Worm (Caenorhabditis elegans) whole organism, L2 larva: ENCODE measurements around the gene C08F11.10.

Source experiments
- C34F6.9 ChIP-seq: fragments of 150-350 bp; optimal IDR thresholded peaks from 2 replicates; lab custom pipeline; 2014; ENCODE audit warnings: missing biosample characterization, missing genetic modification characterization
- R02D3.7 ChIP-seq: fragments of 150-350 bp; optimal IDR thresholded peaks from 2 replicates; lab custom pipeline; 2014; ENCODE audit warnings: missing biosample characterization, missing genetic modification characterization
- ama-1 ChIP-seq: fragments of 150-350 bp; optimal IDR thresholded peaks from 2 replicates; lab custom pipeline; 2018; ENCODE audit warnings: inconsistent platforms
- elt-1 ChIP-seq: fragments of 150-350 bp; optimal IDR thresholded peaks from 2 replicates; lab custom pipeline; 2014; ENCODE audit warnings: missing biosample characterization, missing genetic modification characterization
- mdl-1 ChIP-seq, 2 experiments: fragments of 150-350 bp in 1 of 2; sonication (generic microtip) in 1 of 2; optimal IDR thresholded peaks; 2 replicates each; lab custom pipeline; 2017; ENCODE audit warnings: missing biosample characterization in 2 of 2, missing genetic modification characterization in 2 of 2
- nhr-12 ChIP-seq: fragments of 150-350 bp; optimal IDR thresholded peaks from 2 replicates; lab custom pipeline; 2014; ENCODE audit warnings: missing biosample characterization, missing genetic modification characterization
- nhr-129 ChIP-seq: fragments of 150-350 bp; optimal IDR thresholded peaks from 2 replicates; lab custom pipeline; 2014; ENCODE audit warnings: missing biosample characterization, missing genetic modification characterization
- nhr-23 ChIP-seq: fragments of 150-350 bp; optimal IDR thresholded peaks from 2 replicates; lab custom pipeline; 2014; ENCODE audit warnings: missing biosample characterization, missing genetic modification reagents, missing genetic modification characterization
- unc-62 ChIP-seq: fragments of 150-350 bp; optimal IDR thresholded peaks from 2 replicates; lab custom pipeline; 2014; ENCODE audit warnings: missing biosample characterization, missing genetic modification reagents, missing genetic modification characterization
- zag-1 ChIP-seq: fragments of 150-350 bp; optimal IDR thresholded peaks from 2 replicates; lab custom pipeline; 2014; ENCODE audit warnings: missing biosample characterization, missing genetic modification characterization
- ztf-11 ChIP-seq: sonication (generic microtip); optimal IDR thresholded peaks from 2 replicates; lab custom pipeline; 2017; ENCODE audit warnings: missing biosample characterization, missing genetic modification characterization

- TF ChIP-seq elt-1 (tag; lab: Kevin White, UChicago), result no peak
- no peak for TF ChIP-seq nhr-12 (tag; lab: Kevin White, UChicago)
- TF ChIP-seq mdl-1 (tag; optimal IDR thresholded peaks at IDR 0.05; lab: Kevin White, UChicago), result no peak
- no peak for TF ChIP-seq unc-62
- TF ChIP-seq nhr-23 (tag; lab: Kevin White, UChicago), result no peak
- no peak for TF ChIP-seq zag-1
- TF ChIP-seq nhr-129, result no peak
- no peak for TF ChIP-seq C34F6.9
- TF ChIP-seq ztf-11 (tag; lab: Kevin White, UChicago), result no peak
- no peak for TF ChIP-seq ama-1
- TF ChIP-seq R02D3.7 (tag; lab: Kevin White, UChicago), result no peak
Measured at ce11 chrIV:13696900-13697299, 47.9 kb upstream of the C08F11.10 start.
